Worm (Caenorhabditis elegans) whole organism, early embryonic: ENCODE results near the gene srz-58.

Source experiments
- F13C5.2 ChIP-seq: sonication (generic microtip); optimal IDR thresholded peaks from 2 replicates; lab custom pipeline; 2017; ENCODE audit warnings: mild to moderate bottlenecking, missing genetic modification characterization, inconsistent platforms, missing compliant biosample characterization
- ama-1 ChIP-seq: fragments of 150-350 bp; optimal IDR thresholded peaks from 2 replicates; lab custom pipeline; 2014
- flt-1 ChIP-seq: fragments of 200-800 bp; sonication (Bioruptor generic); IDR thresholded peaks from 2 replicates; pipeline ENCODE4 v1.3.6; 2022; ENCODE audit warnings: missing genetic modification characterization, missing compliant biosample characterization
- pes-1 ChIP-seq: fragments of 200-800 bp; sonication (Bioruptor generic); IDR thresholded peaks from 2 replicates; pipeline ENCODE4 v1.3.6; 2022; ENCODE audit warnings: missing genetic modification reagents, missing genetic modification characterization, missing compliant biosample characterization
- sea-1 ChIP-seq: fragments of 200-800 bp; sonication (Bioruptor generic); conservative IDR thresholded peaks from 2 replicates; pipeline ENCODE4 v1.3.6; 2022; ENCODE audit warnings: missing genetic modification characterization, missing compliant biosample characterization
- tbx-37 ChIP-seq: fragments of 200-800 bp; sonication (Bioruptor generic); conservative IDR thresholded peaks from 2 replicates; pipeline ENCODE4 v1.3.6; 2022; ENCODE audit warnings: missing genetic modification reagents, missing genetic modification characterization, missing compliant biosample characterization

- TF ChIP-seq F13C5.2 (tag; lab: Kevin White, UChicago) (no peak), ama-1 (lab: Kevin White, UChicago) (no peak), sea-1 (GFP tag; lab: Robert Waterston, UW) (no peak), tbx-37 (GFP tag; lab: Robert Waterston, UW) (no peak), pes-1 (GFP tag; lab: Robert Waterston, UW) (no peak), flt-1 (GFP tag; lab: Robert Waterston, UW) (no peak)
Measured at ce11 chrV:17331340-17331739, 13.4 kb downstream of the srz-58 start, which contains the start of gene fbxa-185.
